Fruit fly (Drosophila melanogaster) whole organism, larva: Measurements from ENCODE around the gene Lcp65Af.

Source experiments
- noc ChIP-seq: fragments of 200-800 bp; sonication (Bioruptor generic); optimal IDR thresholded peaks from 3 replicates; lab custom pipeline; 2019; ENCODE audit warnings: missing biosample characterization, mild to moderate bottlenecking, missing genetic modification characterization, moderate library complexity

Lcp65Af gene

DNA sequence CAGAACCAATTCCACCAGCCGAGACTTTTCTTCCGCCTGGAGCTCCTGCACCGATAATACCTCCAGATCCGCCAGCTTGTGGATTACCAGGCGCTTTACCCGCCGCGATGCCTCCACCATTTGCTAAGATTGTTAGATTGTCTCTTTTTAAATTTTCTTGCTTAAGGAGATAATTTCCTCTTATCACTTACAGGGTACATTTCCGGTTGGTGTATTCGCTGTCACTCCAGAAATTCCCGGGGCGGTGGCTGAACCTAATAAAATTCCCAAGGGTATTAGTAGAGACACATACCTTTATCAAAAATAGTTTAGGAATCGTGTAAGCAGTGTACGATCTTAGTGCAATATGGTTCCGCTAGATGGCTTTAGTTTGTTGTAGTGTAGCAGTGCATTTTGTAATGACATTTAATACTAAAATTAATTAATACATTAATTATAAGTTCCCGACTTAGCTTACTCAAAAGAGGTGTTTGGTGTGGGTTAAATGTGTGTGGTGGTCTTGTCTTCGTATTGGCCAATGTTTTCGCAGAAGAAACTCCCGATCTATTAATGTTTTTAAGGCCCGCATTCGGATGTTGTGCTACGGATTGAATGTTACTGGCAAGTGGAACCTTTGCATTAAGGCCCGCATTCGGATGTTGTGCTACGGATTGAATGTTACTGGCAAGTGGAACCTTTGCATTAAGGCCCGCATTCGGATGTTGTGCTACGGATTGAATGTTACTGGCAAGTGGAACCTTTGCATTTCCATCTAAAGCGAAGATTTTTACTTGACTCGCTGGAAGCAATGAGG is 11.8 kb downstream of the Lcp65Af start:
- TF ChIP-seq noc (tag; lab: Kevin White, UChicago): no peak

DNA sequence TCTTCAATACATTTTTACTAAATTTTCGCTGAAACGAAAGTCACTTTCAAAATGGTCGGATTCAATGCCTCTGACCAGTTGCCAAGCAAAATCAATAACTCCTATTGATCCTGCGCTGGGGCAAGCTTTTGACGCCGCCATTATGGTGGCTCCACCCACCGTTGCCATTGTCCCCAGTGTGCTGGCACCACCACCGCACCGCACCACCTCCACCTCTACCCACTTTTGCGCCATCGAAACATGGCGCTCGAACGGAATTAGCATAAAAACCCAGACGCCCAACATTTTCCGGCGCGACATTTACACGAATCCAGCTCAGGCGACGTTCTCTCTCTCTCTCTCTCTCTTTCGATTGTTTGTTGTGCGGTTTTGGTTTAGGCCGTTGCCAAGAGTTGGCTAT is 19.7 kb downstream of the Lcp65Af start:
- TF ChIP-seq noc (tag; lab: Kevin White, UChicago): no peak

DNA sequence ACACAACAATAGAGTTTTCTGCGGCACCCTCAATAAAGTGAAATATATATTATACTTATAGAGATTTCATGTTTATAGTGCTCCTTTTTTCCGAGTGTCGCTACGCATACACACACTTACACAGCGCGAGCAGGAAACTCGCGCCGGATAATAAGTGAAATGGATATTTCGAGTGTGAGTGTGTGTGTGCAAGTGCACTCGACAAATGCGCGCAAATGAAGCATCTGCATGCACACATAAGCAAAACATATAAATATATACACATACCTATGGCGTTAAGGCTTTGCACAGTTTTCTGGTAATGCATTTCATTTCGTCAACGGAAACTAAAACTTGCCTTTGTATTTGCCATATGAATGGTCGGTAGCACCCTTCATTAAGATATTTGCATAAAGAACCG is 21.1 kb downstream of the Lcp65Af start:
- no peak for TF ChIP-seq noc (tag; lab: Kevin White, UChicago)

DNA sequence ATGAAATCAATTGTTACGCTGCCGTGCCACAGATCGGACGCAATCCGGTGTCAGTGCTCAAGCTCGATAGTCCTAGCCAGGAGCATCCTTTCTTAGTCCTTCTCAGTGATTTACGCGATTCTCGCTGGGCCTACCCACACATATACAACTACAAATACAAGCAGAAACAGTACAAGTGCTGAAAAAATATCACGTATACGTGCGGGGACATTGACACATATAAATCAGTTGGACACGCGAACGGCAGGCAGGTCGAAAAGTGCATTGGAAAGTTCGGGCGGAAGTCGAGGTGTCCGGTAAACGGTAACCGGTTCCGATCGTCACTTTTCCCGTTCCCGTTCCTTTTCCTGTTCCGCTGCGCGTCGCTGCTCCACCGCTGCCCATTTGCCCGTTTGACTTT is 25.1 kb downstream of the Lcp65Af start:
- no peak for TF ChIP-seq noc (tag; lab: Kevin White, UChicago)

DNA sequence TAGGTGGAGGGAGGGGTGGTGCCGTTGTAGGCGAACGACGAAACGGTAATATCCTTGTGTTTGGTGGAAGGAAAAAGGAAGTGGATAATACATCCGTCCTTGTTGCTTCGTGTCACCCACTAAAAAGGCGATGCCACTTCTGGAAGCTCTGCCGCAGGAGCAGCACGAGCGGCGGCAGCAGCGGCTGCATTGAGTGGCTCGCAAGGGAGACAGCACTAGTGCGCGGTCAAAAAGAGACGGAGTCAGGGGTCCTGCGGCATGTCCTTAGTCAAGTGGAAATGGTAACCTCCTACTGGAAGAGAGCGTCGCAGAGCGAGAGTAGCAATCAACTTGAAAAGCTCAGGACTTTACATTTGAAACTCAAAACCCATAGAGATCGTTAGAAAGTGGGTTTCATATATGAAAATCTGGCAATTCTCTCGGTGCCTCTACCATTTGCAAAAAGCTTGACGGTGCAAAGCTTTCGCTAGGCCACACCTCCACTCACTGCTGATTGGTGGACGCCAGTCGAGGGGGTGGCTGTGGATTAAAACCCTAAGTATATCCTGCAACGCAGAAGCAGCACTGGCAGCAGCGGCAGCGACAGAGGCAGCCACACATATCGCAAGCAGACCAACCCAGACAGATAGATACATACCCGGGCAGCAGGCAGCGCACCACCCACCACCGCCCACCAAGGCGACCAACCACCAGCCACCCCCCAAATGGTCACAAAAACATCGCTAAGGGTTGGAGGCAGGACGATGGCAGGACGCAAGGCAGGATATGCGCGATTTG is 25.7 kb downstream of the Lcp65Af start:
- TF ChIP-seq noc (tag; lab: Kevin White, UChicago): no peak

DNA sequence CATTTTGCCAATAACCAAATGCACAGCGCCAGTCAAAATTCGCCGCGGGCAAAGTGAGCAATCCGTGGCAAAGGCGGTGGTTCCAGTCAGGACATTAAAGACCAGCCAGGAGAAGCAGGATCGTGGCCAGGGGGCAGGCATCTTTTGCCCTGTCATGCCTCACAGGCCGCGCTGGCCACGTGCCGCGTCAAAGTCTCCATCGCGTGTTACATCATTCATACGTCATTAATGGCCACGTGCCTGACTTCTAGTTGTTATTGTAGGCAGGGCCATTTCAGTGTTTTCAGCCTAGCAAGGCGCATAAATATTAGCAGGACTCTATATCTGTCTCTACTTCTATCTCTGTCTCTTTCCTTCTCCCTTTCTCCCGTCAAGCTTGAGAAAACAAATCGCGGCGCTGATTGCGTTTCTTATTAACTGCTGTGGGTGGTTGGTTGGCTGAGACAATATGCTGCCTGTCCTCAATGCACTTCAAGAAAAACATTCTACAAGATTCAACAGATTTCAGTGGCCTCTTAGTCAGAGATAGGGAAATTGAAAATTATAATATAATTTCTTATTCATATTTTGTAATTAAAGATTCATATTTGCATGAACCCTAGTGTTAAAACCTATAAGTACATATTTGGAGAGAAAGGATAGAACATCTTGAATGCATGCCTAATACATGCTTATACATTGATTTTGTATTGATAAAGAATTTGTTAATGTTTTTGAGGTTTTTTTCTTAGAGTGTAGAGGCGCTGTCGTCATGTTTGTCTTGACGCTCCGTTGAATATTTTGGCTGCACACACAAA is 28.1 kb downstream of the Lcp65Af start:
- no peak for TF ChIP-seq noc (tag; lab: Kevin White, UChicago)

DNA sequence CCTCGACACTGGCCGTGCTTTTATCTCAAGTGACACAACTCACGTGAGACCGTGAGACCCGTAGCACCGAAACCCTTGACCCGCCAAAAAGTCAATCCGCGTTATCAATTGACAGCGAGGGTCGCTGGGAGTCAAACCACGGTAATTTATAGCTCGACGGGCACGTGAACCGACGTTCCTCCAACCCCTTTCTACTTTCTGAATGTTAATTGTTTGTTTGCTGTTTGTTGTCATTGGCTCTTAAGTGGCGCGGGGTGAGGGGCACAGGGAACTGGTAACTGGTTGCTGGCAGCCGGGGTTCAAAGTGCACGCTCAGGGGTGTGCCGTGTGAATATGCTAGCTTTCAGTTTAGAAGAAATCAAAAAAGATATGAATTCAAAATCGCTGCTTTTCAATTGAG is 29.9 kb downstream of the Lcp65Af start:
- TF ChIP-seq noc (tag; lab: Kevin White, UChicago): no peak

DNA sequence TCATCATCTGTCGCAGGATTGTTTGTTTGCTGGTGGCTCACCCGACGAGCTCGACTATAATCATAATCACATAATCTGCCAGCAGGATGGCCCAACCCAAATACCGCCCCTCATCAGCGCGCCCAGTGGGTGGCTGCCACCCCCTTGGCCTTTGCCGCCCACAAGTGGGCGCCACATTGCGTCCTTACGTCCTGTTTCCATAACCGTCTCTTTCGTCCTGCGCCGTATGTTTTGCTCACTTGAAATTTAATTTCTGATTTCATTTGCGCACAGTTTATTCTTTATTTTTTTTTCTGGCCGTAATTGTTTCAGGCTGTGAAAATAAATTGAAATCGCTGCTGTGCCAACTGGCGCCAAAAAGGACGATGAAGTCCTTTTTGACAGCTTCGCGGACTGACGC is 31.2 kb downstream of the Lcp65Af start:
- TF ChIP-seq noc (tag; lab: Kevin White, UChicago): no peak

DNA sequence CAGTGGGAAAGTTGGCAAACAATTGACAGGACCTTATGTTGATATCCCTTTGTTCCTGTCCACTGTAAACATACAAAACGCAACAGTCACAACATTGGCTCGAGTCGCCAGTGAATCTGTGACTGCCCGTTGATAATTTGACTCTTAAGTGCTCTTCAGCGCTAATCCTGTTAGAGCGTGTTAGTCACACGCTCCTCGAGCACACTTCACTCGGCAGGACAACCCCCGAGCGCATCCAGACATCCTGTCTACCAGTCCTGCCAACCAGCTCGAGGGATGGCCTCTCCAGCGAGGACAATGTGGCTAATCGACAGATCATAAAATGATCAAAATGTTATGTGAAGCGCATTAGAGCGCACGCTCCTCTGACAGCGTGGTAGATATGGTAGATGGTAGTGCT is 32.0 kb downstream of the Lcp65Af start:
- TF ChIP-seq noc (tag; lab: Kevin White, UChicago): no peak

DNA sequence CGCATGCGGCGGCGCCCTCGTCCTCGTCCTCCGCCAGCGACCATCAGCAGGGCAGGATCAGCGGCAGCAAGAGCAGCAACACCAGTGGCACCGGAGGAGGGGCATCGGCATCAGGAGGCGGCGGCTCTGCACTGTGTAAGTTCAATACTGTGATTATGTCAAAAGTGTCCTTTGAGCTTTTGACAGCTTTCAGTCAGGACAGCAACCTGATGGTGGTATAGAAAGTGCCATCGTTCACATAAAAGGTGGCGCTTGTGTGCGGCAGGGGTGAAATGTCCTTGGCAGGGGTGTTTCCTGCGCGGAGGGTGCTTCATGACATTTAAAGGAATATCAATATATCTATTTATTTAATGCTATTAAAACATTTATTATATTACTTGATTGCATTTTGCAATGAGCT is 32.9 kb downstream of the Lcp65Af start:
- no peak for TF ChIP-seq noc (tag; lab: Kevin White, UChicago)

DNA sequence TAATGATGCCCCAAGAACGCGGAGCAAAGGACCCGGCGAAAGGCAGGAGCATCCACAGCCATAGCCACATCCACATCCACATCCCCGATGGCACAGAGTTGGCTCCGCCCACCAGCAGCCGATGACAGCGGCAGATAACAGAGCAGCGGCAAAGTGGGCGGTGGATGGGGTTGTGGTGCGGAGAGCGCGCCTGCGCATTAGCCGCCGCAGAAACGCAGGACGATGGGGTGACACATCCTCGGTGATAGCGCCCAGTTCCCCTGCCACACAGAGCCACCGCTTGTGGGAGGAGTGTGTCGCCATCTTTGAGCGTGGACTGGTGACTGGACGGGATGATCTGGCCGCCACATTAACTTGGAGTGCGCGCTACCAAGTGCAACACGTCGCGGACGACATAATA is 39.3 kb downstream of the Lcp65Af start, which contains the start of gene Ets65A:
Gene Ets65A, plus strand, starts transcription at position 348 of the 400 bp plus-strand sequence.
- no peak for TF ChIP-seq noc (tag; lab: Kevin White, UChicago)

DNA sequence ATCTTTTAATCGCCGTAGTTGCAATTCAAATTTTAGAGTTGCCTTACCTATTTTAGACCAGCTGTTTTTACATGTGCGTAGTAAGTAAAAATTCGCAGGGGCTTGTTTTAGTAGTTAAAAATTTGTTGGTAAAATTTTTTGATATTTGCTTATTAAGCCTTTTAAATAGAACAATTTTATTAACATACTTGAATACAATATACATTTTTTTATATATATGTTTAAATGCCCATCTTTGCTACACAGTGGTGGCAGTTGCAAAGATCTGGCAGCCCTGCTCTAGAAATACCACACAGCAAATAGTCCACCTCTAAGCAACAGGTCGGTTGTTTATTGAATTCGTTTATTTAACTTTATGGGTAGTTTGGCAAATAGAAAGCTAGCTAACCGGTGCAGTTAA is 41.9 kb downstream of the Lcp65Af start, which contains the start of the genes CG10467 and loj:
Gene CG10467, minus strand, starts transcription at position 51 of the 400 bp plus-strand sequence.
Gene loj, plus strand, starts transcription at position 291 of the 400 bp plus-strand sequence.
- peak; percentile 92 for TF ChIP-seq noc (tag; lab: Kevin White, UChicago)

DNA sequence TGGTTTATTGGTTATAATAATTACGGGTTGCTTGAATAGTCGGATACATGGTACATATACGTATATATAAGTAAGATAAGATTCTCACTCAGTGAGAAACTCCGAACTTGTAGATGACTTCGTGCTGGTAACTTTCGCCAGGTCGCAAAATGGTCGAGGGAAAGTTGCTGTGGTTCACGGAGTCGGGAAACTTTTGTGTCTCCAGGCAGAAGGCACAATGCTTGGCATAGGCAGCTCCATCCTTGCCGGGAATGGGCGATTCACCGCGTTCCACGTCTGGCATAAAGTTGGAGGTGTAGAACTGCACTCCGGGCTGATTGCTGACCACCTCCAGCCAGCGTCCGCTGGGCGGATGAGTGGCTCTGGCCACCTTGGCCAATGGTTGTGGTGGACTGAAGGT is 43.4 kb downstream of the Lcp65Af start, which contains the start of gene CG10469:
Gene CG10469, minus strand, starts transcription at position 101 of the 400 bp plus-strand sequence.
- TF ChIP-seq noc (tag; lab: Kevin White, UChicago): no peak
